Fruit fly (Drosophila melanogaster) whole organism: ENCODE measurements around the gene Vajk1.

Experiments
- CG8478 ChIP-seq: fragments of >200 bp; optimal IDR thresholded peaks from 2 replicates; lab custom pipeline; 2018; ENCODE audit warnings: inconsistent platforms
- Dll ChIP-seq: fragments of >200 bp; optimal IDR thresholded peaks from 2 replicates; lab custom pipeline; 2017
- EcR ChIP-seq, 2 experiments: fragments of >200 bp; optimal IDR thresholded peaks; 2 replicates each; lab custom pipeline; 2017; ENCODE audit warnings: missing biosample characterization in 2 of 2, missing genetic modification characterization in 2 of 2, missing genetic modification reagents in 2 of 2
- pan ChIP-seq: fragments of >200 bp; optimal IDR thresholded peaks from 2 replicates; lab custom pipeline; 2017
- psq ChIP-seq: fragments of >200 bp; optimal IDR thresholded peaks from 2 replicates; lab custom pipeline; 2017
- usp ChIP-seq: fragments of >200 bp; optimal IDR thresholded peaks from 2 replicates; lab custom pipeline; 2017; ENCODE audit warnings: missing biosample characterization, missing genetic modification characterization, mixed read lengths

DNA sequence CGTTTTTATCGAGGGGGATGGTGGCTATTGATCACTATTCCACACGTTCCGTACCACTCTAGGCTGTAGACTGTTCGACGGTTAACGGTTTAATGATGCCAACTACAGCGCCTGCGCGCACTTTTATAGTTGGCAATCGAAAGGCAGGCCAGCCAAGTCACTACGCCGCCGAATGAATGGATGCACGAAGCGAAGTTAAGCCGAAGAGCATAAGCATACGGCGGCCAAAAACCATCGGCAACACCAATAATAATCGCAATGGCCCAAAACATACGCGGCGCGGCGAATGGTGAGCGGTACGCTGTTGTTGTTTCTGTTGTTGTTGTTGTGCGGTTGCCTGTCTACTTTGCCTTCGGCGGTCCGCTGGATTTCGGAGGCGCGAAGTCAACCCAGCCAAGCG, at the start of gene Vajk1:
- TF ChIP-seq usp (GFP tag; lab: Kevin White, UChicago), result no peak
- TF ChIP-seq Dll (lab: Kevin White, UChicago), result no peak
- no peak for TF ChIP-seq psq (lab: Kevin White, UChicago)
- TF ChIP-seq pan (lab: Kevin White, UChicago), result no peak
- TF ChIP-seq CG8478 (lab: Kevin White, UChicago), result no peak
- no peak for TF ChIP-seq EcR (GFP tag; optimal IDR thresholded peaks at IDR 0.05; lab: Kevin White, UChicago)
